Fruit fly (Drosophila melanogaster) whole organism, embryonic: Measurements from ENCODE around the gene CG13670.

Source experiments
- CG10543 ChIP-seq: fragments of 200-800 bp; sonication (Bioruptor generic); optimal IDR thresholded peaks from 3 replicates; lab custom pipeline; 2017; ENCODE audit warnings: missing biosample characterization, mild to moderate bottlenecking, missing genetic modification characterization, moderate library complexity
- CG10959 ChIP-seq: fragments of 200-800 bp; sonication (Bioruptor generic); IDR thresholded peaks from 2 replicates; pipeline ENCODE4 v1.3.6; 2022; ENCODE audit warnings: missing biosample characterization, missing genetic modification characterization
- CG11093 ChIP-seq: fragments of 200-800 bp; sonication (Bioruptor generic); IDR thresholded peaks from 3 replicates; pipeline ENCODE4 v1.3.6; 2022; ENCODE audit warnings: missing biosample characterization, missing genetic modification characterization
- CG11247 ChIP-seq: fragments of 200-800 bp; sonication (Bioruptor generic); IDR thresholded peaks from 2 replicates; pipeline ENCODE4 v1.3.6; 2022; ENCODE audit warnings: missing biosample characterization, missing genetic modification characterization
- CG11504 ChIP-seq: fragments of 200-800 bp; sonication (Bioruptor generic); optimal IDR thresholded peaks from 3 replicates; lab custom pipeline; 2019; ENCODE audit warnings: missing biosample characterization, mild to moderate bottlenecking, missing genetic modification characterization, moderate library complexity
- CG13775 ChIP-seq: fragments of 200-800 bp; sonication (Bioruptor generic); optimal IDR thresholded peaks from 3 replicates; lab custom pipeline; 2017; ENCODE audit warnings: missing biosample characterization, mild to moderate bottlenecking, missing genetic modification characterization
- CG14441 ChIP-seq: fragments of 200-800 bp; sonication (Bioruptor generic); IDR thresholded peaks from 2 replicates; pipeline ENCODE4 v1.3.6; 2022; ENCODE audit warnings: missing biosample characterization, missing genetic modification characterization
- CG14667 ChIP-seq: fragments of 200-800 bp; sonication (Bioruptor generic); IDR thresholded peaks from 2 replicates; pipeline ENCODE4 v1.3.6; 2022; ENCODE audit warnings: missing biosample characterization, missing genetic modification characterization
- CG1603 ChIP-seq: fragments of 200-800 bp; sonication (Bioruptor generic); optimal IDR thresholded peaks from 2 replicates; lab custom pipeline; 2019; ENCODE audit warnings: missing biosample characterization, mild to moderate bottlenecking, missing genetic modification characterization, moderate library complexity
- CG17802 ChIP-seq: fragments of 200-800 bp; sonication (Bioruptor generic); optimal IDR thresholded peaks from 2 replicates; lab custom pipeline; 2018; ENCODE audit warnings: missing biosample characterization, mild to moderate bottlenecking, missing genetic modification characterization, moderate library complexity
- CG31441 ChIP-seq: fragments of 200-800 bp; sonication (Bioruptor generic); IDR thresholded peaks from 2 replicates; pipeline ENCODE4 v1.3.6; 2022; ENCODE audit warnings: missing biosample characterization, missing genetic modification characterization
- CG8089 ChIP-seq: fragments of 200-800 bp; sonication (Bioruptor generic); optimal IDR thresholded peaks from 3 replicates; lab custom pipeline; 2016; ENCODE audit warnings: missing biosample characterization, missing genetic modification characterization
- CG8388 ChIP-seq: fragments of 200-800 bp; sonication (Bioruptor generic); optimal IDR thresholded peaks from 2 replicates; lab custom pipeline; 2019; ENCODE audit warnings: missing biosample characterization, mild to moderate bottlenecking, missing genetic modification characterization, moderate library complexity
- CG9215 ChIP-seq: fragments of 200-800 bp; sonication (Bioruptor generic); IDR thresholded peaks from 2 replicates; pipeline ENCODE4 v1.3.6; 2022; ENCODE audit warnings: missing biosample characterization, missing genetic modification characterization
- Doc3 ChIP-seq: fragments of 200-800 bp; sonication (Bioruptor generic); IDR thresholded peaks from 3 replicates; pipeline ENCODE4 v1.3.6; 2022; ENCODE audit warnings: missing biosample characterization, missing genetic modification characterization; ENCODE audit not compliant: partially characterized antibody
- Ets65A ChIP-seq: fragments of 200-800 bp; sonication (Bioruptor generic); peaks from one replicate; lab custom pipeline; 2016; ENCODE audit warnings: missing biosample characterization, missing genetic modification characterization
- Fer3 ChIP-seq: fragments of 200-800 bp; sonication (Bioruptor generic); optimal IDR thresholded peaks from 2 replicates; lab custom pipeline; 2018; ENCODE audit warnings: missing biosample characterization, mild to moderate bottlenecking, missing genetic modification characterization, moderate library complexity
- H2.0 ChIP-seq: fragments of 200-800 bp; sonication (Bioruptor generic); IDR thresholded peaks from 2 replicates; pipeline ENCODE4 v1.3.6; 2022; ENCODE audit warnings: missing biosample characterization, missing genetic modification characterization
- HHEX ChIP-seq: fragments of 200-800 bp; sonication (Bioruptor generic); optimal IDR thresholded peaks from 3 replicates; lab custom pipeline; 2017; ENCODE audit warnings: missing biosample characterization, mild to moderate bottlenecking, missing genetic modification characterization, missing genetic modification reagents
- HmgD ChIP-seq: fragments of 200-800 bp; sonication (Bioruptor generic); optimal IDR thresholded peaks from 3 replicates; lab custom pipeline; 2016; ENCODE audit warnings: missing biosample characterization, missing genetic modification characterization
- Mrtf ChIP-seq: fragments of 200-800 bp; sonication (Bioruptor generic); IDR thresholded peaks from 3 replicates; pipeline ENCODE4 v1.3.6; 2022; ENCODE audit warnings: missing biosample characterization, missing genetic modification characterization
- Oli ChIP-seq: fragments of 200-800 bp; sonication (Bioruptor generic); optimal IDR thresholded peaks from 2 replicates; lab custom pipeline; 2018; ENCODE audit warnings: missing biosample characterization, mild to moderate bottlenecking, missing genetic modification characterization, moderate library complexity
- Scr ChIP-seq: fragments of 200-800 bp; sonication (Bioruptor generic); IDR thresholded peaks from 2 replicates; pipeline ENCODE4 v1.3.6; 2022; ENCODE audit warnings: missing biosample characterization, missing genetic modification characterization; ENCODE audit not compliant: partially characterized antibody
- Sin3A ChIP-seq: fragments of >200 bp; optimal IDR thresholded peaks from 2 replicates; lab custom pipeline; 2018
- Trl ChIP-seq, 3 experiments: fragments of >200 bp in 2 of 3; fragments of 200-800 bp in 1 of 3; sonication (Bioruptor generic) in 1 of 3; optimal IDR thresholded peaks; 2 replicates in 1 of 3; 3 replicates in 2 of 3; lab custom pipeline; 2016 to 2017; ENCODE audit warnings: missing biosample characterization in 1 of 3, missing genetic modification characterization in 1 of 3
- bab2 ChIP-seq: fragments of 200-800 bp; sonication (Bioruptor generic); optimal IDR thresholded peaks from 2 replicates; lab custom pipeline; 2016; ENCODE audit warnings: missing biosample characterization, missing genetic modification characterization
- chinmo ChIP-seq: fragments of 200-800 bp; sonication (Bioruptor generic); IDR thresholded peaks from 4 replicates; pipeline ENCODE4 v1.3.6; 2022; ENCODE audit warnings: missing biosample characterization, missing genetic modification characterization; ENCODE audit not compliant: partially characterized antibody
- cwo ChIP-seq: fragments of 200-800 bp; sonication (Bioruptor generic); optimal IDR thresholded peaks from 3 replicates; lab custom pipeline; 2017; ENCODE audit warnings: missing biosample characterization, missing genetic modification characterization, mild to moderate bottlenecking, moderate library complexity, missing genetic modification reagents
- dan ChIP-seq: fragments of 200-800 bp; sonication (Bioruptor generic); IDR thresholded peaks from 2 replicates; pipeline ENCODE4 v1.3.6; 2022; ENCODE audit warnings: missing biosample characterization, missing genetic modification characterization
- fd102C ChIP-seq: fragments of 200-800 bp; sonication (Bioruptor generic); optimal IDR thresholded peaks from 2 replicates; lab custom pipeline; 2018; ENCODE audit warnings: missing biosample characterization, mild to moderate bottlenecking, missing genetic modification characterization, moderate library complexity
- fd96Cb ChIP-seq: fragments of 200-800 bp; sonication (Bioruptor generic); optimal IDR thresholded peaks from 2 replicates; lab custom pipeline; 2018; ENCODE audit warnings: missing biosample characterization, mild to moderate bottlenecking, missing genetic modification characterization, moderate library complexity
- gce ChIP-seq: fragments of 200-800 bp; sonication (Bioruptor generic); IDR thresholded peaks from 3 replicates; pipeline ENCODE4 v1.3.6; 2022; ENCODE audit warnings: missing biosample characterization, missing genetic modification characterization
- grau ChIP-seq: fragments of 200-800 bp; optimal IDR thresholded peaks from 3 replicates; lab custom pipeline; 2019; ENCODE audit warnings: missing biosample characterization, mild to moderate bottlenecking, missing genetic modification characterization, moderate library complexity
- hbn ChIP-seq: fragments of 200-800 bp; sonication (Bioruptor generic); IDR thresholded peaks from 2 replicates; pipeline ENCODE4 v1.3.6; 2022; ENCODE audit warnings: missing biosample characterization, missing genetic modification characterization; ENCODE audit not compliant: partially characterized antibody
- klu ChIP-seq: fragments of 200-800 bp; sonication (Bioruptor generic); IDR thresholded peaks from 2 replicates; pipeline ENCODE4 v1.3.6; 2022; ENCODE audit warnings: missing biosample characterization, missing genetic modification characterization
- lov ChIP-seq, 2 experiments: fragments of 200-800 bp in 1 of 2; fragments of >200 bp in 1 of 2; sonication (Bioruptor generic) in 1 of 2; IDR thresholded peaks in 1 of 2; optimal IDR thresholded peaks in 1 of 2; 2 replicates in 1 of 2; 3 replicates in 1 of 2; pipeline versions ENCODE4 v1.3.6 to Lab custom; 2017 to 2022; ENCODE audit warnings: missing biosample characterization in 1 of 2, missing genetic modification characterization in 1 of 2
- pfk ChIP-seq: fragments of 200-800 bp; sonication (Bioruptor generic); optimal IDR thresholded peaks from 2 replicates; lab custom pipeline; 2018; ENCODE audit warnings: missing biosample characterization, mild to moderate bottlenecking, missing genetic modification characterization, moderate library complexity
- prd ChIP-seq, 3 experiments: fragments of >200 bp in 2 of 3; fragments of 200-800 bp in 1 of 3; sonication (Bioruptor generic) in 1 of 3; optimal IDR thresholded peaks in 2 of 3; IDR thresholded peaks in 1 of 3; 2 replicates in 2 of 3; 3 replicates in 1 of 3; pipeline versions ENCODE4 v1.3.6 to Lab custom; 2017 to 2022; ENCODE audit warnings: missing biosample characterization in 1 of 3, missing genetic modification characterization in 1 of 3
- row ChIP-seq: fragments of 200-800 bp; sonication (Bioruptor generic); IDR thresholded peaks from 3 replicates; pipeline ENCODE4 v1.3.6; 2022; ENCODE audit warnings: missing biosample characterization, missing genetic modification characterization
- run ChIP-seq: fragments of 200-800 bp; sonication (Bioruptor generic); optimal IDR thresholded peaks from 3 replicates; lab custom pipeline; 2018; ENCODE audit warnings: missing biosample characterization, mild to moderate bottlenecking, missing genetic modification characterization
- scrt ChIP-seq: fragments of 200-800 bp; sonication (Bioruptor generic); optimal IDR thresholded peaks from 2 replicates; lab custom pipeline; 2018; ENCODE audit warnings: missing biosample characterization, mild to moderate bottlenecking, missing genetic modification characterization, moderate library complexity
- slp2 ChIP-seq: fragments of 200-800 bp; sonication (Bioruptor generic); optimal IDR thresholded peaks from 2 replicates; lab custom pipeline; 2016; ENCODE audit warnings: missing biosample characterization, missing genetic modification characterization
- sna ChIP-seq: fragments of 200-800 bp; sonication (Bioruptor generic); IDR thresholded peaks from 2 replicates; pipeline ENCODE4 v1.3.6; 2022; ENCODE audit warnings: missing biosample characterization, missing genetic modification characterization; ENCODE audit not compliant: partially characterized antibody
- so ChIP-seq: fragments of 200-800 bp; sonication (Bioruptor generic); IDR thresholded peaks from 3 replicates; pipeline ENCODE4 v1.3.6; 2022; ENCODE audit warnings: missing biosample characterization, missing genetic modification characterization
- stwl ChIP-seq: fragments of 200-800 bp; sonication (Bioruptor generic); optimal IDR thresholded peaks from 3 replicates; lab custom pipeline; 2018; ENCODE audit warnings: missing biosample characterization, mild to moderate bottlenecking, missing genetic modification characterization, moderate library complexity
- usp ChIP-seq: fragments of >200 bp; optimal IDR thresholded peaks from 2 replicates; lab custom pipeline; 2017; ENCODE audit warnings: missing biosample characterization, missing genetic modification characterization
- vvl ChIP-seq: fragments of 200-800 bp; sonication (Bioruptor generic); IDR thresholded peaks from 2 replicates; pipeline ENCODE4 v1.3.6; 2022; ENCODE audit warnings: missing biosample characterization, missing genetic modification characterization

CG13670 gene

dm6 chr3L:8284651-8285050 is 35.9 kb upstream of the CG13670 start (continued):
- TF ChIP-seq CG8089 = no peak
- no peak for TF ChIP-seq klu (GFP tag; lab: Robert Waterston, UW)
- TF ChIP-seq CG17802 (tag; lab: Kevin White, UChicago) = no peak
- TF ChIP-seq CG10543 (GFP tag; lab: Kevin White, UChicago) = peak; percentile 8
- TF ChIP-seq cwo (GFP tag; lab: Kevin White, UChicago) = peak; percentile 14
- TF ChIP-seq CG8388 (GFP tag; lab: Kevin White, UChicago) = no peak
- no peak for TF ChIP-seq CG10959 (GFP tag; lab: Robert Waterston, UW)
- no peak for TF ChIP-seq H2.0 (GFP tag; lab: Robert Waterston, UW)
- no peak for TF ChIP-seq CG11247
- peak; percentile 43; the same call in 2 of the 3 replicates for TF ChIP-seq row (GFP tag; lab: Robert Waterston, UW)
- TF ChIP-seq HmgD (GFP tag; lab: Kevin White, UChicago) = no peak
- TF ChIP-seq Fer3 (tag; lab: Kevin White, UChicago) = peak; percentile 17
- TF ChIP-seq vvl (GFP tag; lab: Robert Waterston, UW) = no peak
- TF ChIP-seq sna (GFP tag; lab: Robert Waterston, UW) = no peak
- no peak for TF ChIP-seq CG1603 (tag; lab: Kevin White, UChicago)
- TF ChIP-seq Doc3 (GFP tag; lab: Robert Waterston, UW) = no peak
- no peak for TF ChIP-seq CG11504 (tag; lab: Kevin White, UChicago)
- TF ChIP-seq CG9215 (GFP tag; lab: Robert Waterston, UW) = no peak
- TF ChIP-seq CG14667 = peak; percentile 30; the same call in 1 of the 2 replicates
- 0 out of 3 replicates have a peak, but pooled peaks have one; percentile 19 for TF ChIP-seq CG11093 (GFP tag; lab: Robert Waterston, UW)
- no peak for TF ChIP-seq stwl (tag; lab: Kevin White, UChicago)
- no peak for TF ChIP-seq CG14441
- peak; percentile 18 for TF ChIP-seq Oli
- TF ChIP-seq pfk (GFP tag; lab: Kevin White, UChicago) = no peak

dm6 chr3L:8285291-8285690 is 35.3 kb upstream of the CG13670 start:
- TF ChIP-seq fd102C = no peak
- no peak for TF ChIP-seq slp2 (GFP tag; lab: Kevin White, UChicago)
- TF ChIP-seq dan = no peak
- TF ChIP-seq so (GFP tag; lab: Robert Waterston, UW) = no peak
- peak; percentile 93 for TF ChIP-seq scrt (GFP tag; lab: Kevin White, UChicago)
- TF ChIP-seq Ets65A (GFP tag; lab: Kevin White, UChicago) = peak; percentile 27
- no peak for TF ChIP-seq Mrtf (GFP tag; lab: Robert Waterston, UW)
- TF ChIP-seq lov (optimal IDR thresholded peaks at IDR 0.05; lab: Kevin White, UChicago) = no peak
- no peak for TF ChIP-seq lov (GFP tag; IDR thresholded peaks at IDR 0.05; lab: Robert Waterston, UW)
- peak; percentile 24 to 64 for TF ChIP-seq Trl (optimal IDR thresholded peaks at IDR 0.05; lab: Kevin White, UChicago)
- TF ChIP-seq Trl (GFP tag; optimal IDR thresholded peaks at IDR 0.05; lab: Kevin White, UChicago) = no peak
- 0 out of 4 replicates have a peak, but pooled peaks have one; percentile 24 for TF ChIP-seq chinmo (GFP tag; lab: Robert Waterston, UW)
- no peak for TF ChIP-seq Doc3 (GFP tag; lab: Robert Waterston, UW)
- no peak for TF ChIP-seq run (tag; lab: Kevin White, UChicago)

- TF ChIP-seq Scr (GFP tag; lab: Robert Waterston, UW) (no peak), fd96Cb (tag; lab: Kevin White, UChicago) (no peak), sna (GFP tag; lab: Robert Waterston, UW) (no peak), usp (GFP tag; lab: Kevin White, UChicago) (no peak), prd (optimal IDR thresholded peaks at IDR 0.05; lab: Kevin White, UChicago) (no peak), prd (GFP tag; IDR thresholded peaks at IDR 0.05; lab: Robert Waterston, UW) (no peak), hbn (GFP tag; lab: Robert Waterston, UW) (no peak), bab2 (GFP tag; lab: Kevin White, UChicago) (no peak), gce (GFP tag; lab: Robert Waterston, UW) (no peak), CG31441 (GFP tag; lab: Robert Waterston, UW) (0 out of 2 replicates have a peak, but pooled peaks have one; percentile 16), grau (tag; lab: Kevin White, UChicago) (peak; percentile 12), HHEX (GFP tag; lab: Kevin White, UChicago) (no peak), Sin3A (lab: Kevin White, UChicago) (no peak), Fer3 (tag; lab: Kevin White, UChicago) (peak; percentile 1), CG13775 (GFP tag; lab: Kevin White, UChicago) (no peak), CG11504 (tag; lab: Kevin White, UChicago) (peak; percentile 44)
Measured at dm6 chr3L:8285773-8286172, 34.8 kb upstream of the CG13670 start.
